Fruit fly (Drosophila melanogaster): ENCODE measurements around the gene Galphaf.
A peak's percentile ranks its signal among the peaks of the same experiment; 100 is the strongest.

The Galphaf gene

dm6 chr3L:16667663-16668465, at the start of gene Galphaf:
Galphaf (minus strand) TSS chr3L:16667934.
- TF ChIP-seq CG17801 (GFP tag; optimal IDR thresholded peaks at IDR 0.05; ENCODE audit: partially characterized antibody), result no peak

dm6 chr3L:16714193-16714538, 46.4 kb upstream of the Galphaf start:
- TF ChIP-seq CG17801 (GFP tag; optimal IDR thresholded peaks at IDR 0.05; ENCODE audit: partially characterized antibody), result no peak

- no peak for TF ChIP-seq CG17801 (GFP tag; optimal IDR thresholded peaks at IDR 0.05; ENCODE audit: partially characterized antibody)
These were observed 45.9 kb upstream of the Galphaf start for dm6 chr3L:16713446-16714192.

- no peak for TF ChIP-seq CG17801 (GFP tag; optimal IDR thresholded peaks at IDR 0.05; ENCODE audit: partially characterized antibody)
These were observed 44.6 kb upstream of the Galphaf start for dm6 chr3L:16712371-16712770.

dm6 chr3L:16711430-16712228, 43.9 kb upstream of the Galphaf start, which contains the start of the genes CG43954, Lasp and Dab:
CG43954 (minus strand) TSS chr3L:16711677.
Lasp (minus strand) TSS chr3L:16711677.
Dab (plus strand) TSS chr3L:16712126.
- peak; percentile 63 for TF ChIP-seq CG17801 (GFP tag; optimal IDR thresholded peaks at IDR 0.05; ENCODE audit: partially characterized antibody)

- peak; percentile 79 for TF ChIP-seq CG17801 (GFP tag; optimal IDR thresholded peaks at IDR 0.05; ENCODE audit: partially characterized antibody)
These were observed 42.7 kb upstream of the Galphaf start for dm6 chr3L:16710258-16711020.

dm6 chr3L:16709673-16710257, 42.0 kb upstream of the Galphaf start:
- TF ChIP-seq CG17801 (GFP tag; optimal IDR thresholded peaks at IDR 0.05; ENCODE audit: partially characterized antibody), result peak; percentile 74

- no peak for TF ChIP-seq CG17801 (GFP tag; optimal IDR thresholded peaks at IDR 0.05; ENCODE audit: partially characterized antibody)
These were observed 41.1 kb upstream of the Galphaf start for dm6 chr3L:16708738-16709350.

dm6 chr3L:16705630-16706029, 37.9 kb upstream of the Galphaf start:
- no peak for TF ChIP-seq CG17801 (GFP tag; optimal IDR thresholded peaks at IDR 0.05; ENCODE audit: partially characterized antibody)

- TF ChIP-seq CG17801 (GFP tag; optimal IDR thresholded peaks at IDR 0.05; ENCODE audit: partially characterized antibody), result no peak
These were observed 36.9 kb upstream of the Galphaf start, which contains the start of gene CG9692 for dm6 chr3L:16704673-16705072. CG9692 (plus strand) TSS chr3L:16704973.

- no peak for TF ChIP-seq CG17801 (GFP tag; optimal IDR thresholded peaks at IDR 0.05; ENCODE audit: partially characterized antibody)
These were observed 36.5 kb upstream of the Galphaf start for dm6 chr3L:16704251-16704650.

dm6 chr3L:16702866-16703265, 35.1 kb upstream of the Galphaf start:
- no peak for TF ChIP-seq CG17801 (GFP tag; optimal IDR thresholded peaks at IDR 0.05; ENCODE audit: partially characterized antibody)

- no peak for TF ChIP-seq CG17801 (GFP tag; optimal IDR thresholded peaks at IDR 0.05; ENCODE audit: partially characterized antibody)
These were observed 31.7 kb upstream of the Galphaf start for dm6 chr3L:16699292-16700026.

Measured in ovary, adult (tissue).